Worm (Caenorhabditis elegans) whole organism, midembryonic: ENCODE data around the gene Y97E10AR.2.
A peak's percentile ranks its signal among the peaks of the same experiment; 100 is the strongest.

ENCODE experiments used
- flt-1 ChIP-seq: fragments of 200-800 bp; sonication (Bioruptor generic); IDR thresholded peaks from 2 replicates; pipeline ENCODE4 v1.3.6; 2022; ENCODE audit warnings: missing genetic modification characterization, missing compliant biosample characterization
- ref-1 ChIP-seq: fragments of 200-800 bp; sonication (Bioruptor generic); conservative IDR thresholded peaks from 2 replicates; pipeline ENCODE4 v1.3.6; 2022; ENCODE audit warnings: missing genetic modification reagents, missing genetic modification characterization, missing compliant biosample characterization
- ztf-23 ChIP-seq: fragments of 200-800 bp; sonication (Bioruptor generic); IDR thresholded peaks from 2 replicates; pipeline ENCODE4 v1.3.6; 2022; ENCODE audit warnings: missing genetic modification reagents, missing genetic modification characterization, missing compliant biosample characterization
- ztf-29 ChIP-seq: fragments of 200-800 bp; sonication (Bioruptor generic); IDR thresholded peaks from 2 replicates; pipeline ENCODE4 v1.3.6; 2022; ENCODE audit warnings: missing genetic modification reagents, missing genetic modification characterization, missing compliant biosample characterization

DNA sequence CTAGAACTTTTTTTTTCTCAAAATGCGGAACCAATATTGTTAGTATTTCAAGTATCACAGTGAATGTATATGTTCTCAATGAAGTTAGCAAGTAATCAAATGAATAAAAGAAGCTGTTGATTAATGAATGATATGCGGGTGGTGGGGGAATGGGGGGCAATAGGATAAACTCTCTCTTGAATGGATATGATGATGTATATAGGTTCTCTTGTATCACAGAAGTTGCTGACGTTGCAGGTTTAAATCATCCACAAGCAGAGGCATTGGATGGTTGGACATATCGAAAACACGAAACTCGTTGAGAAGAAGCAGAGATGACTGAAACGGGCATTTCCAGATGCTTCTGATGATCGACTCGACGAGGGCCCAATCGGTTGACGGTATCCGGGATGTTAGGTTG lies 43.6 kb downstream of the Y97E10AR.2 start:
- TF ChIP-seq ztf-29 (GFP tag; lab: Robert Waterston, UW) = no peak
- TF ChIP-seq ztf-23 (GFP tag; lab: Robert Waterston, UW) = no peak
- peak; percentile 58; the same call in 1 of the 2 replicates for TF ChIP-seq flt-1 (GFP tag; lab: Robert Waterston, UW)
- no peak for TF ChIP-seq ref-1 (GFP tag; lab: Robert Waterston, UW)
